Fruit fly (Drosophila melanogaster) whole organism, adult: ENCODE measurements around the gene CG17361.

ENCODE experiments used
- CG11617 ChIP-seq: fragments of 200-800 bp; sonication (Bioruptor generic); optimal IDR thresholded peaks from 2 replicates; lab custom pipeline; 2017; ENCODE audit warnings: mild to moderate bottlenecking, missing biosample characterization, missing genetic modification reagents, missing genetic modification characterization
- CG12768 ChIP-seq: fragments of 200-800 bp; sonication (Bioruptor generic); optimal IDR thresholded peaks from 2 replicates; lab custom pipeline; 2017; ENCODE audit warnings: missing biosample characterization, missing genetic modification characterization, mild to moderate bottlenecking, moderate library complexity, missing genetic modification reagents
- CG14711 ChIP-seq: fragments of 200-800 bp; sonication (Bioruptor generic); optimal IDR thresholded peaks from 2 replicates; lab custom pipeline; 2018; ENCODE audit warnings: missing biosample characterization, mild to moderate bottlenecking, missing genetic modification characterization, moderate library complexity
- CG1620 ChIP-seq: fragments of 200-800 bp; sonication (Bioruptor generic); optimal IDR thresholded peaks from 2 replicates; lab custom pipeline; 2016; ENCODE audit warnings: missing biosample characterization, missing genetic modification characterization
- CG33017 ChIP-seq: fragments of 200-800 bp; sonication (Bioruptor generic); optimal IDR thresholded peaks from 2 replicates; lab custom pipeline; 2018; ENCODE audit warnings: missing biosample characterization, mild to moderate bottlenecking, missing genetic modification characterization, moderate library complexity
- CG5204 ChIP-seq: fragments of 200-800 bp; sonication (Bioruptor generic); optimal IDR thresholded peaks from 2 replicates; lab custom pipeline; 2016; ENCODE audit warnings: missing biosample characterization, missing genetic modification characterization
- CG7045 ChIP-seq: fragments of 200-800 bp; sonication (Bioruptor generic); optimal IDR thresholded peaks from 2 replicates; lab custom pipeline; 2017; ENCODE audit warnings: missing biosample characterization, mild to moderate bottlenecking, missing genetic modification characterization
- CG7101 ChIP-seq: fragments of 200-800 bp; sonication (Bioruptor generic); optimal IDR thresholded peaks from 2 replicates; lab custom pipeline; 2018; ENCODE audit warnings: missing biosample characterization, mild to moderate bottlenecking, missing genetic modification characterization, moderate library complexity
- Clk ChIP-seq: fragments of 200-800 bp; sonication (Bioruptor generic); optimal IDR thresholded peaks from 2 replicates; lab custom pipeline; 2017; ENCODE audit warnings: missing biosample characterization, missing genetic modification characterization
- Crg-1 ChIP-seq: fragments of 200-800 bp; sonication (Bioruptor generic); optimal IDR thresholded peaks from 2 replicates; lab custom pipeline; 2016; ENCODE audit warnings: missing biosample characterization, missing genetic modification characterization
- Hr96 ChIP-seq: fragments of 200-800 bp; sonication (Bioruptor generic); optimal IDR thresholded peaks from 2 replicates; lab custom pipeline; 2016; ENCODE audit warnings: missing biosample characterization, missing genetic modification characterization
- Mnt ChIP-seq: fragments of 200-800 bp; sonication (Bioruptor generic); optimal IDR thresholded peaks from 2 replicates; lab custom pipeline; 2016; ENCODE audit warnings: missing biosample characterization, mild to moderate bottlenecking, missing genetic modification characterization
- bab1 ChIP-seq: fragments of 200-800 bp; sonication (Bioruptor generic); optimal IDR thresholded peaks from 3 replicates; lab custom pipeline; 2019; ENCODE audit warnings: missing biosample characterization, mild to moderate bottlenecking, missing genetic modification characterization, moderate library complexity
- cic ChIP-seq: fragments of 200-800 bp; sonication (Bioruptor generic); optimal IDR thresholded peaks from 2 replicates; lab custom pipeline; 2017; ENCODE audit warnings: missing biosample characterization, mild to moderate bottlenecking, missing genetic modification characterization, moderate library complexity
- cnc ChIP-seq, 2 experiments: fragments of >200 bp; optimal IDR thresholded peaks; 2 replicates each; lab custom pipeline; 2017
- kay ChIP-seq: fragments of 200-800 bp; sonication (Bioruptor generic); peaks from one replicate; lab custom pipeline; 2016; ENCODE audit warnings: missing biosample characterization, missing genetic modification characterization, borderline replicate concordance
- ovo ChIP-seq: fragments of 200-800 bp; sonication (Bioruptor generic); optimal IDR thresholded peaks from 2 replicates; lab custom pipeline; 2016; ENCODE audit warnings: missing biosample characterization, missing genetic modification characterization
- pad ChIP-seq: fragments of 200-800 bp; sonication (Bioruptor generic); optimal IDR thresholded peaks from 3 replicates; lab custom pipeline; 2017; ENCODE audit warnings: missing biosample characterization, missing genetic modification characterization, mild to moderate bottlenecking, moderate library complexity, missing genetic modification reagents
- tj ChIP-seq: fragments of 200-800 bp; sonication (Bioruptor generic); optimal IDR thresholded peaks from 3 replicates; lab custom pipeline; 2017; ENCODE audit warnings: missing biosample characterization, mild to moderate bottlenecking, missing genetic modification characterization, moderate library complexity
- toe ChIP-seq: fragments of 200-800 bp; sonication (Bioruptor generic); optimal IDR thresholded peaks from 2 replicates; lab custom pipeline; 2016; ENCODE audit warnings: missing biosample characterization, missing genetic modification characterization

Gene CG17361

dm6 chr3L:13986330-13986729 lies 10.7 kb upstream of the CG17361 start, which contains the start of gene CG17362:
Gene CG17362 (plus strand): TSS chr3L:13986620.
- no peak for TF ChIP-seq CG12768 (GFP tag; lab: Kevin White, UChicago)
- no peak for TF ChIP-seq bab1 (GFP tag; lab: Kevin White, UChicago)
- TF ChIP-seq Mnt (GFP tag; lab: Kevin White, UChicago): no peak
- TF ChIP-seq tj: no peak
- no peak for TF ChIP-seq cnc (optimal IDR thresholded peaks at IDR 0.05; lab: Kevin White, UChicago)
- no peak for TF ChIP-seq CG11617 (GFP tag; lab: Kevin White, UChicago)
- no peak for TF ChIP-seq Clk
- TF ChIP-seq CG1620: no peak
- no peak for TF ChIP-seq kay (GFP tag; lab: Kevin White, UChicago)
- no peak for TF ChIP-seq CG7101 (tag; lab: Kevin White, UChicago)
- TF ChIP-seq pad: no peak

- TF ChIP-seq CG5204 (no peak), Mnt (GFP tag; lab: Kevin White, UChicago) (no peak), Clk (no peak), CG12768 (GFP tag; lab: Kevin White, UChicago) (no peak), toe (GFP tag; lab: Kevin White, UChicago) (no peak), ovo (GFP tag; lab: Kevin White, UChicago) (no peak), pad (no peak), CG1620 (no peak), CG14711 (no peak), cic (GFP tag; lab: Kevin White, UChicago) (no peak), bab1 (GFP tag; lab: Kevin White, UChicago) (no peak), CG33017 (tag; lab: Kevin White, UChicago) (no peak), CG11617 (GFP tag; lab: Kevin White, UChicago) (no peak), CG7101 (tag; lab: Kevin White, UChicago) (no peak), tj (no peak), cnc (optimal IDR thresholded peaks at IDR 0.05; lab: Kevin White, UChicago) (no peak), kay (GFP tag; lab: Kevin White, UChicago) (no peak), Hr96 (GFP tag; lab: Kevin White, UChicago) (no peak), CG7045 (GFP tag; lab: Kevin White, UChicago) (no peak), Crg-1 (no peak)
These were observed 9.4 kb upstream of the CG17361 start, which contains the start of gene CG9040 for dm6 chr3L:13987578-13987977. Gene CG9040 (plus strand): TSS chr3L:13987878.

dm6 chr3L:13991314-13991713 lies 5.7 kb upstream of the CG17361 start:
- no peak for TF ChIP-seq CG12768 (GFP tag; lab: Kevin White, UChicago)
- TF ChIP-seq CG1620: no peak
- no peak for TF ChIP-seq cnc (optimal IDR thresholded peaks at IDR 0.05; lab: Kevin White, UChicago)
- no peak for TF ChIP-seq CG33017 (tag; lab: Kevin White, UChicago)
- TF ChIP-seq CG11617 (GFP tag; lab: Kevin White, UChicago): no peak
- TF ChIP-seq tj: no peak
- no peak for TF ChIP-seq CG14711
- TF ChIP-seq Clk: no peak
- TF ChIP-seq cic (GFP tag; lab: Kevin White, UChicago): no peak
- TF ChIP-seq CG7045 (GFP tag; lab: Kevin White, UChicago): no peak
- no peak for TF ChIP-seq kay (GFP tag; lab: Kevin White, UChicago)
- TF ChIP-seq ovo (GFP tag; lab: Kevin White, UChicago): no peak
- no peak for TF ChIP-seq toe (GFP tag; lab: Kevin White, UChicago)
- no peak for TF ChIP-seq CG5204
- TF ChIP-seq bab1 (GFP tag; lab: Kevin White, UChicago): no peak
- no peak for TF ChIP-seq Mnt (GFP tag; lab: Kevin White, UChicago)
- no peak for TF ChIP-seq CG7101 (tag; lab: Kevin White, UChicago)

dm6 chr3L:13993233-13993741 lies 3.7 kb upstream of the CG17361 start, which contains the start of gene CG17364:
Gene CG17364 (minus strand): TSS chr3L:13993400.
- TF ChIP-seq CG5204 (no peak), Hr96 (GFP tag; lab: Kevin White, UChicago) (no peak), bab1 (GFP tag; lab: Kevin White, UChicago) (no peak), CG33017 (tag; lab: Kevin White, UChicago) (no peak), cnc (optimal IDR thresholded peaks at IDR 0.05; lab: Kevin White, UChicago) (no peak), CG7101 (tag; lab: Kevin White, UChicago) (no peak), toe (GFP tag; lab: Kevin White, UChicago) (no peak), ovo (GFP tag; lab: Kevin White, UChicago) (no peak), pad (no peak), Mnt (GFP tag; lab: Kevin White, UChicago) (no peak)

- TF ChIP-seq CG7045 (GFP tag; lab: Kevin White, UChicago) (peak; percentile 25), cnc (optimal IDR thresholded peaks at IDR 0.05; lab: Kevin White, UChicago) (no peak), CG33017 (tag; lab: Kevin White, UChicago) (peak; percentile 86), Clk (no peak), pad (peak; percentile 22), kay (GFP tag; lab: Kevin White, UChicago) (no peak), tj (peak; percentile 3), ovo (GFP tag; lab: Kevin White, UChicago) (peak; percentile 63), CG5204 (no peak), cic (GFP tag; lab: Kevin White, UChicago) (no peak), toe (GFP tag; lab: Kevin White, UChicago) (no peak), CG1620 (no peak), CG7101 (tag; lab: Kevin White, UChicago) (peak; percentile 83), CG12768 (GFP tag; lab: Kevin White, UChicago) (peak; percentile 63), Mnt (GFP tag; lab: Kevin White, UChicago) (no peak), Crg-1 (no peak), bab1 (GFP tag; lab: Kevin White, UChicago) (peak; percentile 88), Hr96 (GFP tag; lab: Kevin White, UChicago) (no peak), CG11617 (GFP tag; lab: Kevin White, UChicago) (peak; percentile 30), CG14711 (peak; percentile 63)
These were observed 3.0 kb upstream of the CG17361 start, which contains the start of gene CtsK1 for dm6 chr3L:13993742-13994719. Gene CtsK1 (plus strand): TSS chr3L:13994231.
